Fruit fly (Drosophila melanogaster) whole organism, embryonic: ENCODE results near the gene Mocs1.

ENCODE experiments used
- ATbp ChIP-seq: fragments of 200-800 bp; sonication (Bioruptor generic); optimal IDR thresholded peaks from 2 replicates; lab custom pipeline; 2017; ENCODE audit warnings: missing biosample characterization, mild to moderate bottlenecking, missing genetic modification characterization, missing genetic modification reagents
- Aef1 ChIP-seq: fragments of 200-800 bp; sonication (Bioruptor generic); IDR thresholded peaks from 3 replicates; pipeline ENCODE4 v1.3.6; 2022; ENCODE audit warnings: missing biosample characterization, missing genetic modification characterization
- Asciz ChIP-seq: fragments of 200-800 bp; sonication (Bioruptor generic); optimal IDR thresholded peaks from 2 replicates; lab custom pipeline; 2017; ENCODE audit warnings: missing biosample characterization, mild to moderate bottlenecking, missing genetic modification characterization, missing genetic modification reagents
- CG11696 ChIP-seq: fragments of 200-800 bp; sonication (Bioruptor generic); IDR thresholded peaks from 2 replicates; pipeline ENCODE4 v1.3.6; 2022; ENCODE audit warnings: missing biosample characterization, missing genetic modification characterization
- CG12104 ChIP-seq: fragments of 200-800 bp; sonication (Bioruptor generic); optimal IDR thresholded peaks from 3 replicates; lab custom pipeline; 2016; ENCODE audit warnings: missing biosample characterization, missing genetic modification characterization
- CG2120 ChIP-seq: fragments of 200-800 bp; sonication (Bioruptor generic); optimal IDR thresholded peaks from 3 replicates; lab custom pipeline; 2016; ENCODE audit warnings: missing biosample characterization, missing genetic modification characterization
- CG31388 ChIP-seq: fragments of 200-800 bp; sonication (Bioruptor generic); optimal IDR thresholded peaks from 2 replicates; lab custom pipeline; 2016; ENCODE audit warnings: missing biosample characterization, missing genetic modification characterization
- CG32532 ChIP-seq: fragments of 200-800 bp; sonication (Bioruptor generic); IDR thresholded peaks from 2 replicates; pipeline ENCODE4 v1.3.6; 2022; ENCODE audit warnings: missing biosample characterization, missing genetic modification characterization
- CG33557 ChIP-seq: fragments of 200-800 bp; sonication (Bioruptor generic); optimal IDR thresholded peaks from 2 replicates; lab custom pipeline; 2019; ENCODE audit warnings: missing biosample characterization, mild to moderate bottlenecking, missing genetic modification characterization, moderate library complexity
- CG34422 ChIP-seq: fragments of 200-800 bp; sonication (Bioruptor generic); IDR thresholded peaks from 3 replicates; pipeline ENCODE4 v1.3.6; 2022; ENCODE audit warnings: missing biosample characterization, missing genetic modification characterization
- CG3726 ChIP-seq: fragments of 200-800 bp; sonication (Bioruptor generic); IDR thresholded peaks from 3 replicates; pipeline ENCODE4, ENCODE4 v1.3.6; 2022; ENCODE audit warnings: missing biosample characterization, missing genetic modification characterization
- CG4282 ChIP-seq: fragments of 200-800 bp; sonication (Bioruptor generic); optimal IDR thresholded peaks from 2 replicates; lab custom pipeline; 2016; ENCODE audit warnings: missing biosample characterization, missing genetic modification characterization
- CG4854 ChIP-seq: fragments of 200-800 bp; sonication (Bioruptor generic); optimal IDR thresholded peaks from 2 replicates; lab custom pipeline; 2016; ENCODE audit warnings: missing biosample characterization, missing genetic modification characterization, inconsistent platforms
- CG6175 ChIP-seq: fragments of 200-800 bp; sonication (Bioruptor generic); IDR thresholded peaks from 3 replicates; pipeline ENCODE4 v1.3.6; 2022; ENCODE audit warnings: missing biosample characterization, missing genetic modification characterization
- CG6813 ChIP-seq: fragments of 200-800 bp; sonication (Bioruptor generic); optimal IDR thresholded peaks from 2 replicates; lab custom pipeline; 2017; ENCODE audit warnings: missing biosample characterization, missing genetic modification characterization, mild to moderate bottlenecking, moderate library complexity, missing genetic modification reagents
- CG7839 ChIP-seq: fragments of 200-800 bp; sonication (Bioruptor generic); optimal IDR thresholded peaks from 3 replicates; lab custom pipeline; 2018; ENCODE audit warnings: missing biosample characterization, mild to moderate bottlenecking, missing genetic modification characterization, moderate library complexity
- CG7928 ChIP-seq: fragments of 200-800 bp; sonication (Bioruptor generic); optimal IDR thresholded peaks from 2 replicates; lab custom pipeline; 2017; ENCODE audit warnings: missing biosample characterization, mild to moderate bottlenecking, missing genetic modification characterization
- CG8089 ChIP-seq: fragments of 200-800 bp; sonication (Bioruptor generic); optimal IDR thresholded peaks from 3 replicates; lab custom pipeline; 2016; ENCODE audit warnings: missing biosample characterization, missing genetic modification characterization
- CG8388 ChIP-seq: fragments of 200-800 bp; sonication (Bioruptor generic); optimal IDR thresholded peaks from 2 replicates; lab custom pipeline; 2019; ENCODE audit warnings: missing biosample characterization, mild to moderate bottlenecking, missing genetic modification characterization, moderate library complexity
- D19A ChIP-seq: fragments of 200-800 bp; optimal IDR thresholded peaks from 3 replicates; lab custom pipeline; 2019; ENCODE audit warnings: missing biosample characterization, mild to moderate bottlenecking, missing genetic modification characterization, moderate library complexity
- Dfd ChIP-seq, 2 experiments: fragments of >200 bp; optimal IDR thresholded peaks; 2 replicates each; lab custom pipeline; 2017; ENCODE audit warnings: missing biosample characterization in 2 of 2, missing genetic modification characterization in 2 of 2
- Dip2 ChIP-seq: fragments of 200-800 bp; sonication (Bioruptor generic); IDR thresholded peaks from 2 replicates; pipeline ENCODE4 v1.3.6; 2022; ENCODE audit warnings: missing biosample characterization, missing genetic modification characterization
- H15 ChIP-seq: fragments of 200-800 bp; sonication (Bioruptor generic); IDR thresholded peaks from 3 replicates; pipeline ENCODE4 v1.3.6; 2022; ENCODE audit warnings: missing biosample characterization, missing genetic modification characterization
- HLH54F ChIP-seq: fragments of 200-800 bp; sonication (Bioruptor generic); optimal IDR thresholded peaks from 3 replicates; lab custom pipeline; 2016; ENCODE audit warnings: missing biosample characterization, missing genetic modification characterization
- Hmr ChIP-seq: fragments of 200-800 bp; sonication (Bioruptor generic); optimal IDR thresholded peaks from 3 replicates; lab custom pipeline; 2017; ENCODE audit warnings: mild to moderate bottlenecking, missing biosample characterization, missing genetic modification reagents, missing genetic modification characterization
- Max ChIP-seq: fragments of 200-800 bp; sonication (Bioruptor generic); optimal IDR thresholded peaks from 2 replicates; lab custom pipeline; 2016; ENCODE audit warnings: missing biosample characterization, mild to moderate bottlenecking, missing genetic modification characterization
- Med ChIP-seq: fragments of 200-800 bp; sonication (Bioruptor generic); peaks from one replicate; lab custom pipeline; 2016; ENCODE audit warnings: missing biosample characterization, missing genetic modification characterization, mild to moderate bottlenecking, inconsistent platforms, moderate library complexity
- Nf-YA ChIP-seq: fragments of 200-800 bp; sonication (Bioruptor generic); IDR thresholded peaks from 2 replicates; pipeline ENCODE4 v1.3.6; 2022; ENCODE audit warnings: missing biosample characterization, missing genetic modification characterization
- Sox102F ChIP-seq: fragments of 200-800 bp; sonication (Bioruptor generic); optimal IDR thresholded peaks from 2 replicates; lab custom pipeline; 2018; ENCODE audit warnings: missing biosample characterization, mild to moderate bottlenecking, missing genetic modification characterization, moderate library complexity
- Spps ChIP-seq: fragments of 200-800 bp; sonication (Bioruptor generic); optimal IDR thresholded peaks from 2 replicates; lab custom pipeline; 2018; ENCODE audit warnings: missing biosample characterization, mild to moderate bottlenecking, missing genetic modification characterization
- ash1 ChIP-seq: fragments of 200-800 bp; sonication (Bioruptor generic); optimal IDR thresholded peaks from 2 replicates; lab custom pipeline; 2018; ENCODE audit warnings: missing biosample characterization, mild to moderate bottlenecking, missing genetic modification characterization
- cato ChIP-seq: fragments of 200-800 bp; sonication (Bioruptor generic); optimal IDR thresholded peaks from 2 replicates; lab custom pipeline; 2016; ENCODE audit warnings: missing biosample characterization, missing genetic modification characterization, borderline replicate concordance
- chn ChIP-seq: fragments of 200-800 bp; sonication (Bioruptor generic); optimal IDR thresholded peaks from 2 replicates; lab custom pipeline; 2016; ENCODE audit warnings: missing biosample characterization, missing genetic modification characterization
- ci ChIP-seq: fragments of 200-800 bp; sonication (Bioruptor generic); IDR thresholded peaks from 3 replicates; pipeline ENCODE4 v1.3.6; 2022; ENCODE audit warnings: missing biosample characterization, missing genetic modification characterization
- fd64A ChIP-seq: fragments of 200-800 bp; sonication (Bioruptor generic); optimal IDR thresholded peaks from 3 replicates; lab custom pipeline; 2018; ENCODE audit warnings: missing biosample characterization, mild to moderate bottlenecking, missing genetic modification characterization
- fru ChIP-seq: fragments of >200 bp; optimal IDR thresholded peaks from 2 replicates; lab custom pipeline; 2017
- ftz-f1 ChIP-seq: fragments of 200-800 bp; sonication (Bioruptor generic); optimal IDR thresholded peaks from 2 replicates; lab custom pipeline; 2016; ENCODE audit warnings: missing biosample characterization, missing genetic modification characterization
- fu2 ChIP-seq: fragments of 200-800 bp; sonication (Bioruptor generic); optimal IDR thresholded peaks from 2 replicates; lab custom pipeline; 2016; ENCODE audit warnings: missing biosample characterization, missing genetic modification characterization
- gfzf ChIP-seq: fragments of 200-800 bp; sonication (Bioruptor generic); optimal IDR thresholded peaks from 2 replicates; lab custom pipeline; 2016; ENCODE audit warnings: missing biosample characterization, mild to moderate bottlenecking, missing genetic modification characterization, moderate library complexity
- gsb-n ChIP-seq: fragments of 200-800 bp; sonication (Bioruptor generic); optimal IDR thresholded peaks from 3 replicates; lab custom pipeline; 2018; ENCODE audit warnings: missing biosample characterization, mild to moderate bottlenecking, missing genetic modification characterization
- insv ChIP-seq, 2 experiments: fragments of 200-800 bp; sonication (Bioruptor generic); optimal IDR thresholded peaks; 3 replicates each; lab custom pipeline; 2016 to 2018; ENCODE audit warnings: missing biosample characterization in 2 of 2, missing genetic modification characterization in 2 of 2
- inv ChIP-seq: fragments of 200-800 bp; sonication (Bioruptor generic); IDR thresholded peaks from 2 replicates; pipeline ENCODE4 v1.3.6; 2022; ENCODE audit warnings: missing biosample characterization, missing genetic modification characterization; ENCODE audit not compliant: partially characterized antibody
- lola ChIP-seq, 3 experiments: fragments of >200 bp in 2 of 3; fragments of 200-800 bp in 1 of 3; sonication (Bioruptor generic) in 1 of 3; optimal IDR thresholded peaks; 2 replicates each; lab custom pipeline; 2017 to 2019; ENCODE audit warnings: missing biosample characterization in 3 of 3, missing genetic modification characterization in 3 of 3, mild to moderate bottlenecking in 1 of 3, moderate library complexity in 1 of 3
- nmo ChIP-seq: fragments of 200-800 bp; sonication (Bioruptor generic); optimal IDR thresholded peaks from 2 replicates; lab custom pipeline; 2018; ENCODE audit warnings: missing biosample characterization, mild to moderate bottlenecking, missing genetic modification characterization, moderate library complexity
- pho ChIP-seq: fragments of 200-800 bp; sonication (Bioruptor generic); optimal IDR thresholded peaks from 2 replicates; lab custom pipeline; 2016; ENCODE audit warnings: missing biosample characterization, missing genetic modification characterization
- phol ChIP-seq: fragments of 200-800 bp; sonication (Bioruptor generic); optimal IDR thresholded peaks from 3 replicates; lab custom pipeline; 2018; ENCODE audit warnings: missing biosample characterization, mild to moderate bottlenecking, missing genetic modification characterization, moderate library complexity
- repo ChIP-seq: fragments of 200-800 bp; sonication (Bioruptor generic); optimal IDR thresholded peaks from 2 replicates; lab custom pipeline; 2016; ENCODE audit warnings: missing biosample characterization, missing genetic modification characterization
- sug ChIP-seq: fragments of 200-800 bp; optimal IDR thresholded peaks from 2 replicates; lab custom pipeline; 2019; ENCODE audit warnings: missing biosample characterization, mild to moderate bottlenecking, missing genetic modification characterization, moderate library complexity
- usp ChIP-seq: fragments of >200 bp; optimal IDR thresholded peaks from 2 replicates; lab custom pipeline; 2017; ENCODE audit warnings: missing biosample characterization, missing genetic modification characterization
- yki ChIP-seq: fragments of >200 bp; optimal IDR thresholded peaks from 3 replicates; lab custom pipeline; 2018

The Mocs1 gene

dm6 chr3L:11097982-11098663 lies 27.8 kb downstream of the Mocs1 start, which contains the start of the genes Irbp18 and APP-BP1 (continued):
- TF ChIP-seq pho (peak; percentile 96), insv (GFP tag; optimal IDR thresholded peaks at IDR 0.05; lab: Kevin White, UChicago) (peak in 1 of 2 experiments; percentile 74), gfzf (GFP tag; lab: Kevin White, UChicago) (peak; percentile 23), CG6813 (GFP tag; lab: Kevin White, UChicago) (peak; percentile 83), CG12104 (GFP tag; lab: Kevin White, UChicago) (peak; percentile 95), fd64A (peak; percentile 81), Max (GFP tag; lab: Kevin White, UChicago) (peak; percentile 97), ATbp (GFP tag; lab: Kevin White, UChicago) (peak; percentile 83), phol (tag; lab: Kevin White, UChicago) (peak; percentile 93), H15 (GFP tag; lab: Robert Waterston, UW) (peak; percentile 85), HLH54F (peak; percentile 96), sug (tag; lab: Kevin White, UChicago) (peak; percentile 89), CG2120 (GFP tag; lab: Kevin White, UChicago) (peak; percentile 97), fu2 (GFP tag; lab: Kevin White, UChicago) (peak; percentile 92), Med (GFP tag; lab: Kevin White, UChicago) (peak; percentile 99), CG4282 (GFP tag; lab: Kevin White, UChicago) (peak; percentile 89), lola (GFP tag; optimal IDR thresholded peaks at IDR 0.05; lab: Kevin White, UChicago) (peak in 1 of 3 experiments; percentile 92), CG11696 (GFP tag; lab: Robert Waterston, UW) (peak; percentile 65), CG3726 (peak; percentile 91; the same call in 2 of the 3 replicates), CG6175 (GFP tag; lab: Robert Waterston, UW) (peak; percentile 61; the same call in 1 of the 3 replicates), CG32532 (peak; percentile 89), Spps (tag; lab: Kevin White, UChicago) (peak; percentile 87), D19A (peak; percentile 86), CG8089 (GFP tag; lab: Kevin White, UChicago) (peak; percentile 92), gsb-n (peak; percentile 89), CG7839 (peak; percentile 94), nmo (peak; percentile 96), usp (GFP tag; lab: Kevin White, UChicago) (no peak), Hmr (GFP tag; lab: Kevin White, UChicago) (peak; percentile 96), CG33557 (GFP tag; lab: Kevin White, UChicago) (peak; percentile 82), inv (GFP tag; lab: Robert Waterston, UW) (no peak), Aef1 (GFP tag; lab: Robert Waterston, UW) (peak; percentile 83), Nf-YA (GFP tag; lab: Robert Waterston, UW) (peak; percentile 61), ci (GFP tag; lab: Robert Waterston, UW) (peak; percentile 84), fru (lab: Kevin White, UChicago) (no peak), Dip2 (GFP tag; lab: Robert Waterston, UW) (no peak), chn (peak; percentile 96), repo (GFP tag; lab: Kevin White, UChicago) (peak; percentile 86), CG31388 (peak; percentile 82), CG4854 (peak; percentile 95), CG7928 (peak; percentile 69), Sox102F (GFP tag; lab: Kevin White, UChicago) (peak; percentile 93), ash1 (peak; percentile 11), Dfd (GFP tag; optimal IDR thresholded peaks at IDR 0.05; lab: Kevin White, UChicago) (no peak), ftz-f1 (peak; percentile 16), cato (peak; percentile 91), yki (lab: Kevin White, UChicago) (no peak), CG34422 (GFP tag; lab: Robert Waterston, UW) (peak; percentile 87), CG8388 (GFP tag; lab: Kevin White, UChicago) (peak; percentile 91), Asciz (peak; percentile 89)
